Worm (Caenorhabditis elegans): Measurements from ENCODE around the gene acr-8.

DNA sequence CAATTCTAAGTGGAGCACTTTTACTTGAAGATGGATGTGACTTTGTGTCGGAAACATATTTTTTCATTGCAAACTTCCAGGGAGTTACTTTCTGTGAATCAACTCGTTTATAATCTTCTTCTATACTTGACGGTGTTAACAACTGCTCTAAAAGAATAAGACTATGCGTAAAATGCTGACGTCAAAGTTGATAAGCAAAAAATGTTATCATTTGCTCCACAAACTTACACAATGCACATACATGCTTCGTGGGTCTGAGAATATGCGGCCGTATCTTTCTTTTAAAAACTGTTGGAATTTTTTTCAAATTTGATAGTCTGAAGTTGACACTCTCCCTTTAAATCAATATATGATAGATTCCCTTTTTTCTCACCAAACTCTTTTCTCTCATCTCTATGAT, 17.3 kb upstream of the acr-8 start:
- no peak for TF ChIP-seq snpc-4 (tag; optimal IDR thresholded peaks at IDR 0.05)
- no peak for TF ChIP-seq lsy-12 (tag; optimal IDR thresholded peaks at IDR 0.05)
- no peak for TF ChIP-seq skn-1 (tag; optimal IDR thresholded peaks at IDR 0.05)
- TF ChIP-seq nfya-1 (tag; optimal IDR thresholded peaks at IDR 0.05; ENCODE audit: insufficient read depth): no peak
- no peak for TF ChIP-seq elt-1 (tag; optimal IDR thresholded peaks at IDR 0.05)
- TF ChIP-seq nhr-67 (tag; optimal IDR thresholded peaks at IDR 0.05): no peak
- no peak for TF ChIP-seq nhr-12 (tag; optimal IDR thresholded peaks at IDR 0.05)
- TF ChIP-seq mdl-1 (tag; optimal IDR thresholded peaks at IDR 0.05): no peak
- no peak for TF ChIP-seq fos-1 (tag; optimal IDR thresholded peaks at IDR 0.05)
- no peak for TF ChIP-seq daf-12 (tag; optimal IDR thresholded peaks at IDR 0.05)
- TF ChIP-seq zag-1 (tag; optimal IDR thresholded peaks at IDR 0.05): no peak
- no peak for TF ChIP-seq ztf-11 (tag; optimal IDR thresholded peaks at IDR 0.05)

Data from whole organism, L3 larva.